Worm (Caenorhabditis elegans) whole organism, young adult: Measurements from ENCODE around the gene pqn-89.

Experiments used
- B0019.2 ChIP-seq: fragments of 200-800 bp; sonication (Bioruptor generic); conservative IDR thresholded peaks from 2 replicates; pipeline ENCODE4 v1.3.6; 2022; ENCODE audit warnings: missing genetic modification reagents, missing genetic modification characterization, missing compliant biosample characterization
- B0035.1 ChIP-seq: sonication (generic microtip); optimal IDR thresholded peaks from 2 replicates; lab custom pipeline; 2016; ENCODE audit warnings: missing genetic modification characterization, mild to moderate bottlenecking, missing compliant biosample characterization, missing genotype, missing genetic modification reagents
- B0336.3 ChIP-seq: fragments of 200-800 bp; sonication (Bioruptor generic); IDR thresholded peaks from 2 replicates; pipeline ENCODE4 v1.3.6; 2022; ENCODE audit warnings: missing genetic modification characterization, missing compliant biosample characterization
- C06A6.2 ChIP-seq: fragments of 200-800 bp; sonication (Bioruptor generic); conservative IDR thresholded peaks from 2 replicates; pipeline ENCODE4 v1.3.6; 2022; ENCODE audit warnings: missing genetic modification characterization, missing compliant biosample characterization
- F37B4.10 ChIP-seq: fragments of 200-800 bp; sonication (Bioruptor generic); IDR thresholded peaks from 2 replicates; pipeline ENCODE4 v1.3.6; 2022; ENCODE audit warnings: missing genetic modification characterization, missing compliant biosample characterization
- F52B5.7 ChIP-seq: sonication (generic microtip); optimal IDR thresholded peaks from 2 replicates; lab custom pipeline; 2016; ENCODE audit warnings: mild to moderate bottlenecking, missing genetic modification characterization, missing compliant biosample characterization
- F57A8.1 ChIP-seq: fragments of 200-800 bp; sonication (Bioruptor generic); optimal IDR thresholded peaks from 2 replicates; lab custom pipeline; 2018; ENCODE audit warnings: mild to moderate bottlenecking, missing genetic modification characterization, moderate library complexity, missing compliant biosample characterization
- K11D2.4 ChIP-seq: fragments of 200-800 bp; sonication (Bioruptor generic); IDR thresholded peaks from 2 replicates; pipeline ENCODE4 v1.3.6; 2022; ENCODE audit warnings: missing genetic modification reagents, missing genetic modification characterization, missing compliant biosample characterization
- T07F8.4 ChIP-seq: sonication (generic microtip); optimal IDR thresholded peaks from 2 replicates; lab custom pipeline; 2016; ENCODE audit warnings: mild to moderate bottlenecking, missing genetic modification characterization, moderate library complexity, missing compliant biosample characterization
- Y95B8A.8 ChIP-seq: fragments of 200-800 bp; sonication (Bioruptor generic); IDR thresholded peaks from 2 replicates; pipeline ENCODE4 v1.3.6; 2022; ENCODE audit warnings: missing genetic modification reagents, missing genetic modification characterization, missing compliant biosample characterization
- athp-1 ChIP-seq: sonication (generic microtip); optimal IDR thresholded peaks from 2 replicates; lab custom pipeline; 2017; ENCODE audit warnings: mild to moderate bottlenecking, missing genetic modification characterization, missing compliant biosample characterization
- ceh-27 ChIP-seq: fragments of 200-800 bp; sonication (Bioruptor generic); optimal IDR thresholded peaks from 2 replicates; lab custom pipeline; 2018; ENCODE audit warnings: mild to moderate bottlenecking, missing genetic modification characterization, moderate library complexity, missing compliant biosample characterization
- ceh-91 ChIP-seq: fragments of 200-800 bp; sonication (Bioruptor generic); IDR thresholded peaks from 2 replicates; pipeline ENCODE4 v1.3.6; 2022; ENCODE audit warnings: missing genetic modification reagents, missing genetic modification characterization, missing compliant biosample characterization
- chd-7 ChIP-seq: sonication (generic microtip); optimal IDR thresholded peaks from 2 replicates; lab custom pipeline; 2016; ENCODE audit warnings: mild to moderate bottlenecking, missing genetic modification characterization, moderate library complexity, missing compliant biosample characterization
- die-1 ChIP-seq: sonication (generic microtip); optimal IDR thresholded peaks from 2 replicates; lab custom pipeline; 2016; ENCODE audit warnings: missing genotype, mild to moderate bottlenecking, missing genetic modification characterization, missing compliant biosample characterization
- efl-1 ChIP-seq: fragments of 150-350 bp; optimal IDR thresholded peaks from 2 replicates; lab custom pipeline; 2014; ENCODE audit warnings: missing biosample characterization, missing genetic modification reagents, missing genetic modification characterization
- egl-44 ChIP-seq: fragments of 200-800 bp; sonication (Bioruptor generic); IDR thresholded peaks from 2 replicates; pipeline ENCODE4 v1.3.6; 2022; ENCODE audit warnings: missing genetic modification reagents, missing genetic modification characterization, missing compliant biosample characterization
- ekl-4 ChIP-seq: fragments of 200-800 bp; sonication (Bioruptor generic); IDR thresholded peaks from 2 replicates; pipeline ENCODE4 v1.3.6; 2022; ENCODE audit warnings: missing genetic modification reagents, missing genetic modification characterization, missing compliant biosample characterization
- ets-4 ChIP-seq: fragments of 200-800 bp; sonication (Bioruptor generic); optimal IDR thresholded peaks from 2 replicates; lab custom pipeline; 2018; ENCODE audit warnings: mild to moderate bottlenecking, missing genetic modification characterization, missing compliant biosample characterization
- fkh-3 ChIP-seq: sonication (generic microtip); optimal IDR thresholded peaks from 2 replicates; lab custom pipeline; 2016; ENCODE audit warnings: mild to moderate bottlenecking, missing genetic modification characterization, missing compliant biosample characterization
- him-1 ChIP-seq: sonication (generic microtip); optimal IDR thresholded peaks from 2 replicates; lab custom pipeline; 2016; ENCODE audit warnings: missing genotype, missing genetic modification reagents, missing genetic modification characterization, missing compliant biosample characterization
- hlh-12 ChIP-seq: sonication (generic microtip); optimal IDR thresholded peaks from 2 replicates; lab custom pipeline; 2016; ENCODE audit warnings: missing genetic modification characterization, missing compliant biosample characterization
- hmg-20 ChIP-seq: fragments of 200-800 bp; sonication (Bioruptor generic); IDR thresholded peaks from 2 replicates; pipeline ENCODE4 v1.3.6; 2022; ENCODE audit warnings: missing genetic modification reagents, missing genetic modification characterization, missing compliant biosample characterization
- hrde-1 ChIP-seq: sonication (generic microtip); optimal IDR thresholded peaks from 2 replicates; lab custom pipeline; 2016; ENCODE audit warnings: missing genetic modification characterization, mild to moderate bottlenecking, missing compliant biosample characterization, moderate library complexity, missing genotype, missing genetic modification reagents, borderline replicate concordance
- hsf-1 ChIP-seq: fragments of 200-800 bp; sonication (Bioruptor generic); IDR thresholded peaks from 2 replicates; pipeline ENCODE4 v1.3.6; 2022; ENCODE audit warnings: missing genetic modification reagents, missing genetic modification characterization, missing compliant biosample characterization
- let-526 ChIP-seq: fragments of 200-800 bp; sonication (Bioruptor generic); IDR thresholded peaks from 2 replicates; pipeline ENCODE4 v1.3.6; 2022; ENCODE audit warnings: missing genetic modification reagents, missing genetic modification characterization, missing compliant biosample characterization
- let-607 ChIP-seq, 2 experiments: fragments of 200-800 bp in 1 of 2; sonication (Bioruptor generic) in 1 of 2; sonication (generic microtip) in 1 of 2; optimal IDR thresholded peaks; 2 replicates each; lab custom pipeline; 2016 to 2018; ENCODE audit warnings: mild to moderate bottlenecking in 2 of 2, missing compliant biosample characterization in 2 of 2, missing genetic modification characterization in 2 of 2, moderate library complexity in 2 of 2, missing genotype in 1 of 2
- lin-26 ChIP-seq: fragments of 200-800 bp; sonication (Bioruptor generic); IDR thresholded peaks from 2 replicates; pipeline ENCODE4 v1.3.6; 2022; ENCODE audit warnings: missing genetic modification reagents, missing genetic modification characterization, missing compliant biosample characterization
- lin-40 ChIP-seq: sonication (generic microtip); optimal IDR thresholded peaks from 2 replicates; lab custom pipeline; 2016; ENCODE audit warnings: missing genetic modification characterization, mild to moderate bottlenecking, missing compliant biosample characterization, missing genotype, missing genetic modification reagents
- madf-3 ChIP-seq: fragments of 200-800 bp; sonication (Bioruptor generic); IDR thresholded peaks from 2 replicates; pipeline ENCODE4 v1.3.6; 2022; ENCODE audit warnings: missing genetic modification reagents, missing genetic modification characterization, missing compliant biosample characterization
- madf-6 ChIP-seq: fragments of 200-800 bp; sonication (Bioruptor generic); IDR thresholded peaks from 2 replicates; pipeline ENCODE4 v1.3.6; 2022; ENCODE audit warnings: missing genetic modification reagents, missing genetic modification characterization, missing compliant biosample characterization
- madf-8 ChIP-seq: fragments of 200-800 bp; sonication (Bioruptor generic); conservative IDR thresholded peaks from 2 replicates; pipeline ENCODE4 v1.3.6; 2022; ENCODE audit warnings: missing genetic modification reagents, missing genetic modification characterization, missing compliant biosample characterization
- nfya-1 ChIP-seq: sonication (generic microtip); optimal IDR thresholded peaks from 2 replicates; lab custom pipeline; 2017; ENCODE audit warnings: antibody characterized with exemption, missing compliant biosample characterization, missing genetic modification characterization, borderline replicate concordance; ENCODE audit not compliant: insufficient read depth
- nfya-2 ChIP-seq: fragments of 200-800 bp; sonication (Bioruptor generic); IDR thresholded peaks from 2 replicates; pipeline ENCODE4 v1.3.6; 2022; ENCODE audit warnings: missing genetic modification reagents, missing genetic modification characterization, missing compliant biosample characterization
- nhr-120 ChIP-seq: fragments of 200-800 bp; sonication (Bioruptor generic); IDR thresholded peaks from 2 replicates; pipeline ENCODE4 v1.3.6; 2022; ENCODE audit warnings: missing genetic modification characterization, missing compliant biosample characterization
- nhr-179 ChIP-seq: sonication (generic microtip); optimal IDR thresholded peaks from 2 replicates; lab custom pipeline; 2016; ENCODE audit warnings: mild to moderate bottlenecking, missing genetic modification characterization, missing compliant biosample characterization
- nhr-27 ChIP-seq: fragments of 200-800 bp; sonication (Bioruptor generic); optimal IDR thresholded peaks from 2 replicates; lab custom pipeline; 2018; ENCODE audit warnings: mild to moderate bottlenecking, missing genetic modification characterization, moderate library complexity, missing compliant biosample characterization
- nhr-80 ChIP-seq: sonication (generic microtip); optimal IDR thresholded peaks from 2 replicates; lab custom pipeline; 2016; ENCODE audit warnings: missing genetic modification characterization, missing compliant biosample characterization
- nhr-90 ChIP-seq: sonication (generic microtip); optimal IDR thresholded peaks from 2 replicates; lab custom pipeline; 2016; ENCODE audit warnings: missing genotype, mild to moderate bottlenecking, missing genetic modification characterization, missing compliant biosample characterization
- pha-4 ChIP-seq: fragments of 150-350 bp; sonication (generic microtip); optimal IDR thresholded peaks from 2 replicates; lab custom pipeline; 2014; ENCODE audit warnings: missing biosample characterization, missing genetic modification reagents, missing genetic modification characterization
- sdz-38 ChIP-seq: sonication (generic microtip); optimal IDR thresholded peaks from 2 replicates; lab custom pipeline; 2016; ENCODE audit warnings: missing genotype, missing genetic modification characterization, missing compliant biosample characterization
- sea-2 ChIP-seq: fragments of 200-800 bp; sonication (Bioruptor generic); IDR thresholded peaks from 2 replicates; pipeline ENCODE4 v1.3.6; 2022; ENCODE audit warnings: missing genetic modification characterization, missing compliant biosample characterization
- tbp1 ChIP-seq: fragments of 200-800 bp; sonication (Bioruptor generic); optimal IDR thresholded peaks from 2 replicates; lab custom pipeline; 2018; ENCODE audit warnings: mild to moderate bottlenecking, missing genetic modification characterization, missing compliant biosample characterization
- tbx-9 ChIP-seq: sonication (generic microtip); optimal IDR thresholded peaks from 2 replicates; lab custom pipeline; 2016; ENCODE audit warnings: borderline replicate concordance, missing genetic modification characterization, inconsistent platforms, missing compliant biosample characterization
- unc-62 ChIP-seq: fragments of 150-350 bp; optimal IDR thresholded peaks from 2 replicates; lab custom pipeline; 2014; ENCODE audit warnings: missing biosample characterization, missing genetic modification reagents, missing genetic modification characterization
- ztf-28 ChIP-seq: fragments of 200-800 bp; sonication (Bioruptor generic); IDR thresholded peaks from 2 replicates; pipeline ENCODE4 v1.3.6; 2022; ENCODE audit warnings: missing genetic modification reagents, missing genetic modification characterization, missing compliant biosample characterization
- ztf-3 ChIP-seq: fragments of 200-800 bp; sonication (Bioruptor generic); optimal IDR thresholded peaks from 2 replicates; lab custom pipeline; 2018; ENCODE audit warnings: mild to moderate bottlenecking, missing genetic modification characterization, missing compliant biosample characterization

Gene pqn-89

ce11 chrIV:6556624-6557368 lies 50.3 kb downstream of the pqn-89 start, which contains the start of gene try-3 (continued):
- TF ChIP-seq let-526 (GFP tag; lab: Robert Waterston, UW) (0 out of 2 replicates have a peak, but pooled peaks have one; percentile 8), lin-26 (GFP tag; lab: Robert Waterston, UW) (peak; percentile 85), fkh-3 (tag; lab: Kevin White, UChicago) (no peak), hlh-12 (no peak), ztf-3 (GFP tag; lab: Kevin White, UChicago) (peak; percentile 18), ceh-27 (peak; percentile 73), let-607 (tag; optimal IDR thresholded peaks at IDR 0.05; lab: Kevin White, UChicago) (peak in 1 of 2 experiments; percentile 42), nhr-120 (GFP tag; lab: Robert Waterston, UW) (no peak), athp-1 (tag; lab: Kevin White, UChicago) (peak; percentile 65), madf-6 (GFP tag; lab: Robert Waterston, UW) (peak; percentile 73), nfya-1 (tag; lab: Kevin White, UChicago) (no peak), pha-4 (no peak), nhr-179 (no peak), him-1 (tag; lab: Kevin White, UChicago) (peak; percentile 94), B0336.3 (GFP tag; lab: Robert Waterston, UW) (peak; percentile 81), hrde-1 (tag; lab: Kevin White, UChicago) (no peak), madf-3 (GFP tag; lab: Robert Waterston, UW) (peak; percentile 78; the same call in 1 of the 2 replicates), nfya-2 (no peak), nhr-27 (tag; lab: Kevin White, UChicago) (no peak), C06A6.2 (GFP tag; lab: Robert Waterston, UW) (peak; percentile 55; the same call in 1 of the 2 replicates), nhr-90 (tag; lab: Kevin White, UChicago) (peak; percentile 71), ceh-91 (peak; percentile 47), die-1 (tag; lab: Kevin White, UChicago) (peak; percentile 81), lin-40 (tag; lab: Kevin White, UChicago) (peak; percentile 56), tbp1 (GFP tag; lab: Kevin White, UChicago) (peak; percentile 98), B0035.1 (tag; lab: Kevin White, UChicago) (peak; percentile 36), hmg-20 (GFP tag; lab: Robert Waterston, UW) (peak; percentile 71), efl-1 (GFP tag; lab: Kevin White, UChicago) (no peak), madf-8 (GFP tag; lab: Robert Waterston, UW) (peak; percentile 42), T07F8.4 (peak; percentile 23), chd-7 (peak; percentile 45), ekl-4 (GFP tag; lab: Robert Waterston, UW) (peak; percentile 71), nhr-80 (tag; lab: Kevin White, UChicago) (peak; percentile 41), K11D2.4 (GFP tag; lab: Robert Waterston, UW) (peak; percentile 78), B0019.2 (peak; percentile 50; the same call in 1 of the 2 replicates), ets-4 (peak; percentile 13), egl-44 (GFP tag; lab: Robert Waterston, UW) (peak; percentile 31; the same call in 1 of the 2 replicates), sdz-38 (tag; lab: Kevin White, UChicago) (no peak), F37B4.10 (GFP tag; lab: Robert Waterston, UW) (0 out of 2 replicates have a peak, but pooled peaks have one; percentile 59), sea-2 (GFP tag; lab: Robert Waterston, UW) (no peak), Y95B8A.8 (GFP tag; lab: Robert Waterston, UW) (peak; percentile 63; the same call in 1 of the 2 replicates), F57A8.1 (GFP tag; lab: Kevin White, UChicago) (no peak), ztf-28 (GFP tag; lab: Robert Waterston, UW) (0 out of 2 replicates have a peak, but pooled peaks have one; percentile 48), tbx-9 (no peak), hsf-1 (GFP tag; lab: Robert Waterston, UW) (peak; percentile 49; the same call in 1 of the 2 replicates), F52B5.7 (peak; percentile 75), unc-62 (GFP tag; lab: Kevin White, UChicago) (no peak)
